Fruit fly (Drosophila melanogaster): ENCODE data around the gene CG7565.

CG7565 gene

dm6 chr3L:8091650-8092068 is at the start of gene CG7565:
Gene CG7565 (minus strand): TSS chr3L:8091786.
- TF ChIP-seq psq (optimal IDR thresholded peaks at IDR 0.05) (no peak), EcR (GFP tag; optimal IDR thresholded peaks at IDR 0.05) (no peak), pan (optimal IDR thresholded peaks at IDR 0.05) (no peak), usp (GFP tag; optimal IDR thresholded peaks at IDR 0.05) (no peak), CG8478 (optimal IDR thresholded peaks at IDR 0.05) (no peak), Dll (optimal IDR thresholded peaks at IDR 0.05) (no peak)

DNA sequence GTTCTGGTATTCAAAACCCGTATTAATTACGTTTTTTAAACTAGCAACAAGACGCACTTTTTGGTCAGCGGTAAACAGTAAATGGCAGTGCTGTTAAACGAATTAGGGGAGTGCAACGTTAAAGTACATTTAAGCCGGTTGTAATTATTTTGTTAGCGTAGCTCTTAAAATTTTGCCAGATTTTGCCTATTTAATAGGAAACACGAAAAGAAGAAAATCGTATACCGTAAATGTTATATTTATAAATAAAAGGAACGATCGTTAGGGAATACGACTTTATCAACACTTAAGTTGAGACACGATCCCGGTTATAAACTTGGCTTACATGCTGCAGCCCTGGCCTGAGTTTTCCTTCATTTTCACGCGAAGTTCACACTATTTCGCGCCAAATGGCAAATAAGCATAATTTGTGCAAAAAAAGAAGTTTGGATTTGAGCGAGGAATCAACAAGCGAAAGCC is 45.9 kb upstream of the CG7565 start, which contains the start of the genes Setx and mus301:
Setx (minus strand) TSS at position 51 of the 459 bp plus-strand sequence.
mus301 (plus strand) TSS at position 361 of the 459 bp plus-strand sequence.
- TF ChIP-seq psq (optimal IDR thresholded peaks at IDR 0.05) (no peak), CG8478 (optimal IDR thresholded peaks at IDR 0.05) (no peak), usp (GFP tag; optimal IDR thresholded peaks at IDR 0.05) (no peak), Dll (optimal IDR thresholded peaks at IDR 0.05) (no peak), EcR (GFP tag; optimal IDR thresholded peaks at IDR 0.05) (no peak), pan (optimal IDR thresholded peaks at IDR 0.05) (no peak)

DNA sequence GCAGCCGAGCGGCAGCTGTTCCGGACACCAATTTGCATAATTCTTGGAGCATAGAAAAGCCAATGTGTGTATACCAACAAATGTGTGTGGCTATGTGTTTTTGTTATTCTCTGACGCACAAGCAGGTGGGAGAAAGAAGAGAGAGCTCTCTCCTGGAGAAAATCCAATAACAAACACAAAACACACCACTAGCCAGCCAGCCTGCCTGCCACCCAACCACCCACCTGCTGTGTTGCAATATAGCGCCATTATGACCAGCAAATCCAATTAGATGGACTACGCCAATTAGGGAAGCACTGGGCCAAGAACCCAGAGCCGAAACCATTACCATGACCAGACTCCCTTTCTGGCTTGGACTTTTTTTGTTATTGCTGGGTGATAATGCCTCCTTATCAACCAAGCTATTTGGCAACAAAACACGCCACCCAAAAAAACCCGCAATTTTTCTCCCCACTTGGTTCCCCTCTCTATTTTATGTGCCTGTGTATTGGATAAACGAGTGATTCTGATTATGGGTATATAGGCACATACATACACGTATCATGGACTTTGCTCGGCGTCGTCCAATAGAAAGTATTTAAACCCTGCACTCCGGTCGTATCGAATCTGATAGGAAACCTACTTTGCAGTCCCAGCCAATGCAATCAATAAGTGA is 36.9 kb upstream of the CG7565 start:
- TF ChIP-seq CG8478 (optimal IDR thresholded peaks at IDR 0.05) (no peak), EcR (GFP tag; optimal IDR thresholded peaks at IDR 0.05) (no peak), Dll (optimal IDR thresholded peaks at IDR 0.05) (no peak), usp (GFP tag; optimal IDR thresholded peaks at IDR 0.05) (no peak), pan (optimal IDR thresholded peaks at IDR 0.05) (no peak), psq (optimal IDR thresholded peaks at IDR 0.05) (no peak)

DNA sequence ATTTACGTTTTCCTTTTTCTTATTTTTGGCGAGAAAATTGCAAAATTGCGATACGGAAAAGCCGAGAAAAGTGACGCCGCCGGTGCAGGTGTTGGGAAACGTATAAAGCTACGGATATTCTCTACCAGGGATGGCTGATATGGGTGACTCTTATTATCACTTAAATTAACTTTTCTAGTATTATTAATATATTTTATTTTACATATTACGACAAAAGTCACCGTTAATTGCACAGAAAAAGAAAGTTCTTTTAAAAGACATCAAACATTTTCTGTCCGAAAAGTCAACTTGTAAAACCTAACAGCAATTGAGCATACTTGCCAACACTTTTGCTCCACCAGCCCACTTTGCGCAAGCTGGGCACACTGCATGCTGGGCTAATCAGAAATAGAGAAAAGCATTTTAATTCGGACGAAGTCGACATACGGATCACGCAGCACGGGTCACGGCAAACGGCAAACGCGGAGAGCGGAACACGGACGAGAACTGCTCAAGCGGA is 36.2 kb upstream of the CG7565 start, which contains the start of the genes Cds and Uba2:
Cds (plus strand) TSS at position 51 of the 499 bp plus-strand sequence.
Uba2 (minus strand) TSS at position 107 of the 499 bp plus-strand sequence.
- no peak for TF ChIP-seq psq (optimal IDR thresholded peaks at IDR 0.05)
- TF ChIP-seq usp (GFP tag; optimal IDR thresholded peaks at IDR 0.05): no peak
- no peak for TF ChIP-seq pan (optimal IDR thresholded peaks at IDR 0.05)
- TF ChIP-seq EcR (GFP tag; optimal IDR thresholded peaks at IDR 0.05): no peak
- no peak for TF ChIP-seq Dll (optimal IDR thresholded peaks at IDR 0.05)
- no peak for TF ChIP-seq CG8478 (optimal IDR thresholded peaks at IDR 0.05)

DNA sequence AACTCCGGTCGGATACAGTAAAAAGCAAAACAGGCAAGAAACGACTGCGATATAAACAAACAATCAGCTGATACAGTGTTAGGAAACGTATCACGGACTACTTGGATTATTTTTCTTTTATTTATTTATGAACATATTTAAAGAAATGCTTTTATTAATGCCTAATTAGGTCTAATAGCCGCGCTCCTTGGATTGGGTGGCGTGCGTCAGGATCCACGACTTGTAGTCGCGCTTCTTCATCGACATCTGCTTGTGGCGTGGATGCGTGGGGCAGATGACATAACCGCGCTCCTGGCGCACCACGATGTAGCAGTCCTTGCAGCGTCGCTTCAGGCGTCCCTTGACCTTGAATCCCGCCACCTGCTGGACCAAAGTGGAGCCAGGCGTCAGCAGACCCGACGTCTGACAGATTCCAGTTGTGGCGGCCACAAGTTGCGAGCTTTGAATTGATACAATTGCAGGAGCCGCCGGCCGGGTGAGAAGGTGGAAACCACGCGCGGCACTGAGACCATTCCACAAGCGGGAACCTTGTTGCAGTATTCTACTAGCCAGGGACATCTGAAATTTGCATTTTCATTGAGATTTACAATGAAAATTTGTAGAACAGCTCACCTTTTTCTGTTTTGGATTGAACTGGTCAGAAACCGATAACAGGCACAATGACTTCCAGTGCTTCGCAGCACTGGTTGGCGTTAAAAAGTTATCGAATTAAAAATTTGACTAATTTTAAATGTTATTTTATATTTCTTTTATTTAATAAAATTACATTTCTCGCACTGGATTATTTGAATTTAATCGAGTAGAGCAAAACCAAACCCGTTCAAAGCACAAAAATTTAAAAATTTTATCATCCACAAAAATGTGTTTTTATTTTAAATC is 33.1 kb upstream of the CG7565 start, which contains the start of the genes CG7550 and mRpL36:
CG7550 (minus strand) TSS at position 51 of the 879 bp plus-strand sequence.
mRpL36 (minus strand) TSS at position 652 of the 879 bp plus-strand sequence.
- no peak for TF ChIP-seq EcR (GFP tag; optimal IDR thresholded peaks at IDR 0.05)
- TF ChIP-seq usp (GFP tag; optimal IDR thresholded peaks at IDR 0.05): no peak
- TF ChIP-seq Dll (optimal IDR thresholded peaks at IDR 0.05): no peak
- no peak for TF ChIP-seq CG8478 (optimal IDR thresholded peaks at IDR 0.05)
- no peak for TF ChIP-seq pan (optimal IDR thresholded peaks at IDR 0.05)
- TF ChIP-seq psq (optimal IDR thresholded peaks at IDR 0.05): no peak

DNA sequence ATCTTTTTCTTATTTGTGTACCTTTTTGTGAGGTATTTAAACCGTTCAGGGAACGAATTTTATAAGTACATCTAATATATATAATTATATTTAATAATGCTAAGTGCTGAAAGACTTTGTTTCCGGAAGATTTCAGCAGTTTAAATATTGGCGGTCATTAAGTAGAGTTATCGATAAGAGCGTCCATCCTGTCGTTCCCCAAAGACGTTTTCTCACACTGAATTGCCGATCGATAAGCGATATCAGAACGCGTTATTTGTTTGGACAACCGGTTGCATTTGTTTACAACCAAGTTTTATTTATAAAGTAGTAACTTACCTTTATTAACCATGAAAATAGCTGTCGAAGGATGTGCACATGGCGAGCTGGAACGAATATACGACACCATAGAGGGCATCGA is 30.0 kb upstream of the CG7565 start, which contains the start of gene ldbr:
ldbr (plus strand) TSS at position 238 of the 400 bp plus-strand sequence.
- TF ChIP-seq EcR (GFP tag; optimal IDR thresholded peaks at IDR 0.05) (no peak), Dll (optimal IDR thresholded peaks at IDR 0.05) (no peak), usp (GFP tag; optimal IDR thresholded peaks at IDR 0.05) (no peak), pan (optimal IDR thresholded peaks at IDR 0.05) (no peak), CG8478 (optimal IDR thresholded peaks at IDR 0.05) (no peak), psq (optimal IDR thresholded peaks at IDR 0.05) (no peak)

dm6 chr3L:8116809-8117208 is 25.2 kb upstream of the CG7565 start:
- no peak for TF ChIP-seq Dll (optimal IDR thresholded peaks at IDR 0.05)
- no peak for TF ChIP-seq usp (GFP tag; optimal IDR thresholded peaks at IDR 0.05)
- TF ChIP-seq CG8478 (optimal IDR thresholded peaks at IDR 0.05): no peak
- no peak for TF ChIP-seq EcR (GFP tag; optimal IDR thresholded peaks at IDR 0.05)
- no peak for TF ChIP-seq pan (optimal IDR thresholded peaks at IDR 0.05)
- TF ChIP-seq psq (optimal IDR thresholded peaks at IDR 0.05): no peak

DNA sequence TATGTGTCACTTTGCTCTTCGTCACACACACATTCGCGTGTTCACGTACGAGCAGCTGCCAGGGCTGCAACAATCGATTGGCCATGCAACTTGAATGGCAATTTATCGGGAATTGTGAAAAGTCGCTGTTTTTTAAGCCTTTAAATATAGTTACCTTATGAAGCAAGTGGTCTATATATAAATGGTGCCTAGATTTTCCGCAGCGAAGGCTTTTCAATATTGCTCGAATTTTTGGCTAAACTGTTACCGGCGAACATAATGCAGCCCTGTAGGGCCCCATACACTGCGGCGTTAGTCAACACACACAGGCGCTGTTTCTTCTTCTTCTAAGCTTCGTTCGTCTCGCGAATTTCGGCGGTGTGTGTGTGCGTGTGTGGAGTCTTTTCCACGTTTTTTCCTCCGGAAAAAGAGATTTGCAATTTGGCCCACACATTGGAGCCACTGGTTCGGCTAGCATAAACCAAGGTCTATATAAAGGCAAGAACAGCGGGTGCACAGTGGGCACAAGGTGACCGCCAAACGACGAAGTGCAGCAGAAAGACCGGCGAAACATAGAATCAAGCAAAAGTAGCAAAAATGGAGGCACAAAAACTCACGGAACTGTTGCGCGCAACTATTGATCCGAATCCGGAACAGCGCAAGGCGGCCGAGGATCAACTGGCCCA is 24.4 kb upstream of the CG7565 start, which contains the start of the genes Arp3 and msk:
Arp3 (minus strand) TSS at position 39 of the 665 bp plus-strand sequence.
msk (plus strand) TSS at position 316 of the 665 bp plus-strand sequence.
- TF ChIP-seq EcR (GFP tag; optimal IDR thresholded peaks at IDR 0.05) (no peak), CG8478 (optimal IDR thresholded peaks at IDR 0.05) (no peak)

DNA sequence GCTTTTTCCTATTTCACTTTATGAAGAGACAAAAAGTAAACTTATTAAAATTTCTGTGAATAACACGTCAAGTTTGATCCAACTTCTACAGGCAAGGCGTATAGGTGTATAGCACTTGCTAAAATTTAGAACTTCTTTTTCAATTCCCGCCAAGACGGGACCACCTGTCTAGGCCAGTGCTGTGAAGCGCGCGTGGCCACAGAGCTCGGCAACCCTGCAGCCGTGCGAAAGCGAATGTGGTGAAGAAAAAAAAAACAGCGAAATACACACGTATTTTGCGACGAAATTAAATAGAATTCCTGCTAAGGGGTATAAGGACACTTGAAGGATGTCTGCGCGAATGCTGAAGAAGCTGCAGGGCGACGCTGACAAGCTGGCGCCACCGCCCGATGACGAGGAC is 18.6 kb upstream of the CG7565 start, which contains the start of gene Nulp1:
Nulp1 (plus strand) TSS at position 198 of the 400 bp plus-strand sequence.
- TF ChIP-seq pan (optimal IDR thresholded peaks at IDR 0.05) (no peak), Dll (optimal IDR thresholded peaks at IDR 0.05) (no peak), CG8478 (optimal IDR thresholded peaks at IDR 0.05) (no peak), psq (optimal IDR thresholded peaks at IDR 0.05) (no peak), usp (GFP tag; optimal IDR thresholded peaks at IDR 0.05) (no peak), EcR (GFP tag; optimal IDR thresholded peaks at IDR 0.05) (no peak)

dm6 chr3L:8108886-8109285 is 17.3 kb upstream of the CG7565 start, which contains the start of gene fan:
Gene fan (plus strand): TSS chr3L:8109132.
- TF ChIP-seq pan (optimal IDR thresholded peaks at IDR 0.05): no peak
- TF ChIP-seq usp (GFP tag; optimal IDR thresholded peaks at IDR 0.05): no peak
- TF ChIP-seq psq (optimal IDR thresholded peaks at IDR 0.05): no peak
- TF ChIP-seq EcR (GFP tag; optimal IDR thresholded peaks at IDR 0.05): no peak
- no peak for TF ChIP-seq CG8478 (optimal IDR thresholded peaks at IDR 0.05)
- TF ChIP-seq Dll (optimal IDR thresholded peaks at IDR 0.05): no peak

- TF ChIP-seq CG8478 (optimal IDR thresholded peaks at IDR 0.05) (no peak), pan (optimal IDR thresholded peaks at IDR 0.05) (no peak), psq (optimal IDR thresholded peaks at IDR 0.05) (no peak), Dll (optimal IDR thresholded peaks at IDR 0.05) (no peak), usp (GFP tag; optimal IDR thresholded peaks at IDR 0.05) (no peak), EcR (GFP tag; optimal IDR thresholded peaks at IDR 0.05) (no peak)
Observed at dm6 chr3L:8108201-8108600, 16.6 kb upstream of the CG7565 start.

Data from whole organism.